Worm (Caenorhabditis elegans): Measurements from ENCODE around the gene Y44A6D.1.

ce11 chrV:20761758-20762157, 28.1 kb downstream of the Y44A6D.1 start:
- no peak for TF ChIP-seq lin-11 (tag; optimal IDR thresholded peaks at IDR 0.05)
- TF ChIP-seq K09A11.1 (tag; optimal IDR thresholded peaks at IDR 0.05; ENCODE audit: insufficient read depth) = no peak
- no peak for TF ChIP-seq C38D4.7 (GFP tag; optimal IDR thresholded peaks at IDR 0.05)
- TF ChIP-seq elt-2 (tag; optimal IDR thresholded peaks at IDR 0.05) = no peak
- TF ChIP-seq ceh-2 (tag; optimal IDR thresholded peaks at IDR 0.05) = no peak
- TF ChIP-seq fkh-6 (tag; optimal IDR thresholded peaks at IDR 0.05) = no peak
